Fruit fly (Drosophila melanogaster) whole organism, embryonic: ENCODE measurements around the gene nkt.

ENCODE experiments used
- Awh ChIP-seq: fragments of 200-800 bp; sonication (Bioruptor generic); IDR thresholded peaks from 2 replicates; pipeline ENCODE4, ENCODE4 v1.3.6; 2022; ENCODE audit warnings: missing biosample characterization, missing genetic modification characterization
- Bgb ChIP-seq: fragments of 200-800 bp; sonication (Bioruptor generic); IDR thresholded peaks from 2 replicates; pipeline ENCODE4 v1.3.6; 2022; ENCODE audit warnings: missing biosample characterization, missing genetic modification characterization; ENCODE audit not compliant: partially characterized antibody
- CG10462 ChIP-seq: fragments of 200-800 bp; sonication (Bioruptor generic); optimal IDR thresholded peaks from 2 replicates; lab custom pipeline; 2016; ENCODE audit warnings: missing biosample characterization, missing genetic modification characterization
- CG12659 ChIP-seq: fragments of 200-800 bp; sonication (Bioruptor generic); optimal IDR thresholded peaks from 3 replicates; lab custom pipeline; 2017; ENCODE audit warnings: mild to moderate bottlenecking, missing biosample characterization, missing genetic modification reagents, missing genetic modification characterization
- CG12942 ChIP-seq: fragments of 200-800 bp; sonication (Bioruptor generic); optimal IDR thresholded peaks from 3 replicates; lab custom pipeline; 2016; ENCODE audit warnings: missing biosample characterization, missing genetic modification characterization
- CG13894 ChIP-seq: fragments of 200-800 bp; sonication (Bioruptor generic); optimal IDR thresholded peaks from 3 replicates; lab custom pipeline; 2018; ENCODE audit warnings: missing biosample characterization, mild to moderate bottlenecking, missing genetic modification characterization, moderate library complexity
- CG14667 ChIP-seq: fragments of 200-800 bp; sonication (Bioruptor generic); IDR thresholded peaks from 2 replicates; pipeline ENCODE4 v1.3.6; 2022; ENCODE audit warnings: missing biosample characterization, missing genetic modification characterization
- CG14710 ChIP-seq: fragments of 200-800 bp; sonication (Bioruptor generic); optimal IDR thresholded peaks from 3 replicates; lab custom pipeline; 2019; ENCODE audit warnings: missing biosample characterization, mild to moderate bottlenecking, missing genetic modification characterization, moderate library complexity
- CG15073 ChIP-seq: fragments of 200-800 bp; sonication (Bioruptor generic); optimal IDR thresholded peaks from 2 replicates; lab custom pipeline; 2016; ENCODE audit warnings: missing biosample characterization, missing genetic modification characterization
- CG1529 ChIP-seq: fragments of 200-800 bp; sonication (Bioruptor generic); optimal IDR thresholded peaks from 3 replicates; lab custom pipeline; 2018; ENCODE audit warnings: missing biosample characterization, missing genetic modification characterization
- CG16779 ChIP-seq: fragments of 200-800 bp; sonication (Bioruptor generic); IDR thresholded peaks from 2 replicates; pipeline ENCODE4 v1.3.6; 2022; ENCODE audit warnings: missing biosample characterization, missing genetic modification characterization
- CG17612 ChIP-seq: fragments of 200-800 bp; sonication (Bioruptor generic); IDR thresholded peaks from 2 replicates; pipeline ENCODE4 v1.3.6; 2022; ENCODE audit warnings: missing biosample characterization, missing genetic modification characterization
- CG18599 ChIP-seq: fragments of 200-800 bp; sonication (Bioruptor generic); optimal IDR thresholded peaks from 3 replicates; lab custom pipeline; 2017; ENCODE audit warnings: missing biosample characterization, missing genetic modification characterization, mild to moderate bottlenecking, moderate library complexity, missing genetic modification reagents
- CG2120 ChIP-seq: fragments of 200-800 bp; sonication (Bioruptor generic); optimal IDR thresholded peaks from 3 replicates; lab custom pipeline; 2016; ENCODE audit warnings: missing biosample characterization, missing genetic modification characterization
- CG2199 ChIP-seq: fragments of 200-800 bp; sonication (Bioruptor generic); IDR thresholded peaks from 3 replicates; pipeline ENCODE4 v1.3.6; 2022; ENCODE audit warnings: missing biosample characterization, missing genetic modification characterization
- CG2889 ChIP-seq: fragments of 200-800 bp; sonication (Bioruptor generic); IDR thresholded peaks from 3 replicates; pipeline ENCODE4 v1.3.6; 2022; ENCODE audit warnings: missing biosample characterization, missing genetic modification characterization
- CG6689 ChIP-seq: fragments of 200-800 bp; sonication (Bioruptor generic); IDR thresholded peaks from 2 replicates; pipeline ENCODE4 v1.3.6; 2022; ENCODE audit warnings: missing biosample characterization, missing genetic modification characterization
- CG7928 ChIP-seq: fragments of 200-800 bp; sonication (Bioruptor generic); optimal IDR thresholded peaks from 2 replicates; lab custom pipeline; 2017; ENCODE audit warnings: missing biosample characterization, mild to moderate bottlenecking, missing genetic modification characterization
- CG8765 ChIP-seq: fragments of 200-800 bp; sonication (Bioruptor generic); IDR thresholded peaks from 2 replicates; pipeline ENCODE4 v1.3.6; 2022; ENCODE audit warnings: missing biosample characterization, missing genetic modification characterization
- D19B ChIP-seq: fragments of 200-800 bp; sonication (Bioruptor generic); optimal IDR thresholded peaks from 2 replicates; lab custom pipeline; 2017; ENCODE audit warnings: missing biosample characterization, mild to moderate bottlenecking, missing genetic modification characterization
- Dfd ChIP-seq, 2 experiments: fragments of >200 bp; optimal IDR thresholded peaks; 2 replicates each; lab custom pipeline; 2017; ENCODE audit warnings: missing biosample characterization in 2 of 2, missing genetic modification characterization in 2 of 2
- H2.0 ChIP-seq: fragments of 200-800 bp; sonication (Bioruptor generic); IDR thresholded peaks from 2 replicates; pipeline ENCODE4 v1.3.6; 2022; ENCODE audit warnings: missing biosample characterization, missing genetic modification characterization
- MTF-1 ChIP-seq: fragments of 200-800 bp; sonication (Bioruptor generic); optimal IDR thresholded peaks from 2 replicates; lab custom pipeline; 2018; ENCODE audit warnings: missing biosample characterization, mild to moderate bottlenecking, missing genetic modification characterization, borderline replicate concordance
- Ravus ChIP-seq: fragments of 200-800 bp; sonication (Bioruptor generic); IDR thresholded peaks from 2 replicates; pipeline ENCODE4 v1.3.6; 2022; ENCODE audit warnings: missing biosample characterization, missing genetic modification characterization
- Sox100B ChIP-seq: fragments of 200-800 bp; sonication (Bioruptor generic); optimal IDR thresholded peaks from 3 replicates; lab custom pipeline; 2018; ENCODE audit warnings: missing biosample characterization, mild to moderate bottlenecking, missing genetic modification characterization
- Sry-δ ChIP-seq: fragments of 200-800 bp; sonication (Bioruptor generic); optimal IDR thresholded peaks from 2 replicates; lab custom pipeline; 2016; ENCODE audit warnings: missing biosample characterization, missing genetic modification characterization
- Stat92E ChIP-seq, 3 experiments: fragments of >200 bp in 2 of 3; fragments of 200-800 bp in 1 of 3; sonication (Bioruptor generic) in 1 of 3; optimal IDR thresholded peaks; 2 replicates each; lab custom pipeline; 2017 to 2019; ENCODE audit warnings: missing biosample characterization in 3 of 3, missing genetic modification characterization in 3 of 3, mild to moderate bottlenecking in 1 of 3, moderate library complexity in 1 of 3
- Taf1 ChIP-seq: fragments of 200-800 bp; sonication (Bioruptor generic); IDR thresholded peaks from 2 replicates; pipeline ENCODE4 v1.3.6; 2022; ENCODE audit warnings: missing biosample characterization, missing genetic modification characterization
- Vsx1 ChIP-seq: fragments of 200-800 bp; sonication (Bioruptor generic); optimal IDR thresholded peaks from 2 replicates; lab custom pipeline; 2017; ENCODE audit warnings: missing biosample characterization, mild to moderate bottlenecking, missing genetic modification characterization, missing genetic modification reagents
- Xbp1 ChIP-seq: fragments of 200-800 bp; sonication (Bioruptor generic); optimal IDR thresholded peaks from 3 replicates; lab custom pipeline; 2016; ENCODE audit warnings: missing biosample characterization, mild to moderate bottlenecking, missing genetic modification characterization
- ab ChIP-seq: fragments of 200-800 bp; sonication (Bioruptor generic); optimal IDR thresholded peaks from 2 replicates; lab custom pipeline; 2016; ENCODE audit warnings: missing biosample characterization, missing genetic modification characterization
- btn ChIP-seq: fragments of 200-800 bp; sonication (Bioruptor generic); optimal IDR thresholded peaks from 2 replicates; lab custom pipeline; 2016; ENCODE audit warnings: missing biosample characterization, missing genetic modification characterization
- chn ChIP-seq: fragments of 200-800 bp; sonication (Bioruptor generic); optimal IDR thresholded peaks from 2 replicates; lab custom pipeline; 2016; ENCODE audit warnings: missing biosample characterization, missing genetic modification characterization
- corto ChIP-seq: fragments of 200-800 bp; sonication (Bioruptor generic); optimal IDR thresholded peaks from 2 replicates; lab custom pipeline; 2016; ENCODE audit warnings: missing biosample characterization, mild to moderate bottlenecking, missing genetic modification characterization, moderate library complexity
- dmrt99B ChIP-seq: fragments of 200-800 bp; sonication (Bioruptor generic); optimal IDR thresholded peaks from 2 replicates; lab custom pipeline; 2018; ENCODE audit warnings: missing biosample characterization, mild to moderate bottlenecking, missing genetic modification characterization, moderate library complexity
- esg ChIP-seq: fragments of 200-800 bp; sonication (Bioruptor generic); conservative IDR thresholded peaks from 2 replicates; pipeline ENCODE4 v1.3.6; 2022; ENCODE audit warnings: missing biosample characterization, missing genetic modification characterization
- ind ChIP-seq: fragments of 200-800 bp; sonication (Bioruptor generic); optimal IDR thresholded peaks from 3 replicates; lab custom pipeline; 2016; ENCODE audit warnings: missing biosample characterization, missing genetic modification characterization
- maf-S ChIP-seq: fragments of 200-800 bp; sonication (Bioruptor generic); optimal IDR thresholded peaks from 2 replicates; lab custom pipeline; 2016; ENCODE audit warnings: missing biosample characterization, missing genetic modification characterization
- pfk ChIP-seq: fragments of 200-800 bp; sonication (Bioruptor generic); optimal IDR thresholded peaks from 2 replicates; lab custom pipeline; 2018; ENCODE audit warnings: missing biosample characterization, mild to moderate bottlenecking, missing genetic modification characterization, moderate library complexity
- prd ChIP-seq, 3 experiments: fragments of >200 bp in 2 of 3; fragments of 200-800 bp in 1 of 3; sonication (Bioruptor generic) in 1 of 3; optimal IDR thresholded peaks in 2 of 3; IDR thresholded peaks in 1 of 3; 2 replicates in 2 of 3; 3 replicates in 1 of 3; pipeline versions ENCODE4 v1.3.6 to Lab custom; 2017 to 2022; ENCODE audit warnings: missing biosample characterization in 1 of 3, missing genetic modification characterization in 1 of 3
- psq ChIP-seq: fragments of 200-800 bp; sonication (Bioruptor generic); optimal IDR thresholded peaks from 2 replicates; lab custom pipeline; 2017; ENCODE audit warnings: missing biosample characterization, missing genetic modification characterization
- repo ChIP-seq: fragments of 200-800 bp; sonication (Bioruptor generic); optimal IDR thresholded peaks from 2 replicates; lab custom pipeline; 2016; ENCODE audit warnings: missing biosample characterization, missing genetic modification characterization
- slbo ChIP-seq: fragments of 200-800 bp; sonication (Bioruptor generic); IDR thresholded peaks from 2 replicates; pipeline ENCODE4 v1.3.6; 2022; ENCODE audit warnings: missing biosample characterization, missing genetic modification characterization
- so ChIP-seq: fragments of 200-800 bp; sonication (Bioruptor generic); IDR thresholded peaks from 3 replicates; pipeline ENCODE4 v1.3.6; 2022; ENCODE audit warnings: missing biosample characterization, missing genetic modification characterization
- tio ChIP-seq: fragments of 200-800 bp; sonication (Bioruptor generic); optimal IDR thresholded peaks from 2 replicates; lab custom pipeline; 2017; ENCODE audit warnings: missing biosample characterization, missing genetic modification characterization, inconsistent platforms
- twi ChIP-seq: fragments of 200-800 bp; optimal IDR thresholded peaks from 2 replicates; lab custom pipeline; 2019; ENCODE audit warnings: missing biosample characterization, mild to moderate bottlenecking, missing genetic modification characterization, moderate library complexity
- vfl ChIP-seq: fragments of 200-800 bp; sonication (Bioruptor generic); optimal IDR thresholded peaks from 2 replicates; lab custom pipeline; 2016; ENCODE audit warnings: missing biosample characterization, missing genetic modification characterization
- zfh2 ChIP-seq: fragments of 200-800 bp; sonication (Bioruptor generic); optimal IDR thresholded peaks from 2 replicates; lab custom pipeline; 2016; ENCODE audit warnings: missing biosample characterization, missing genetic modification characterization

Gene nkt

DNA sequence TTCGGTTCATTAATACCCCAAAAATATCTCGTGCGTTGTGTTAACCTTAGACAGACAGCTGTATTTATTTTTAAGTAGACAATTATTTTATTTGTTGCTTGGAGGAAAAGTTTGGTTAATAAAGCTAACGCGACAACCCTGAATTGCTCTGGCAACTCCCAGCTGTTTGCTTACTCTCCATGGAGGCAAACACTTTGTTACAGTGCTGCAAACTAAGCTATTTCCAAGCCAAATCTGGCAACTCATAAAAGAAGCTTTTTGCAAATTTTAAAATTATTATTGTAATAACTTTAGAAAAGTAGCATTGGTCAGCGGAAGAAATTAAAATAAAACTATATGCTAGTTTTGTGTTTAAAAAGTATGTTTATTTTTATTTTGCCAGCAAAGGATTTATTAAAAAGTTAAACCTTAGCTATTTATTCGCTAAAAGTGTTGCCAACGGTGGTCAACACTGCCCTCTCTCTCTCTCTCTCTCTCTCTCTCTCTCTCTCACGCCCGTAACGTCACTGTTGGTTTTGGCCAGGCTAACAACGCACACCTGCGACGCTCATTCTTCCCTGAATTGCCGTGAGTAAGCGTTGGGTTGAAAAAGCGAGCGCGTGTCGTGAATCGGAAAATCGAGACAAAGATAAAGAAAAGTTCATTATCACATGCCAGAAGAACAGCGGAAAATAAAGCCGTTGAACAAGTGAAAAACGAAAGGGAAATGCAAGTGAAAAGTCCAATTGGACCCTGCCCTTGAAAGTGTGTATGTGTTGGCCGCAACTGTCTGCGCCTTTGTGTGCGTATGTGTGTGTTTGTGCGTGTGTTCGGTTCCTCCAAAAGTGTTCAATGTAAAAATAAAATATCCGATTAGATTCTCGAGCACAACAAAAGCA is 14.3 kb downstream of the nkt start (continued):
- TF ChIP-seq dmrt99B: peak; percentile 87
- no peak for TF ChIP-seq Bgb (GFP tag; lab: Robert Waterston, UW)
- peak; percentile 86 for TF ChIP-seq CG14667 (GFP tag; lab: Robert Waterston, UW)
- TF ChIP-seq ind (GFP tag; lab: Kevin White, UChicago): peak; percentile 90
- TF ChIP-seq CG10462: peak; percentile 38
- TF ChIP-seq CG1529 (GFP tag; lab: Kevin White, UChicago): peak; percentile 45
- peak; percentile 80 for TF ChIP-seq MTF-1 (GFP tag; lab: Kevin White, UChicago)
- TF ChIP-seq btn (GFP tag; lab: Kevin White, UChicago): peak; percentile 85
- TF ChIP-seq CG13894: peak; percentile 76
- peak; percentile 94 for TF ChIP-seq slbo (GFP tag; lab: Robert Waterston, UW)
- no peak for TF ChIP-seq Dfd (GFP tag; optimal IDR thresholded peaks at IDR 0.05; lab: Kevin White, UChicago)
- TF ChIP-seq corto: peak; percentile 87
- TF ChIP-seq twi (tag; lab: Kevin White, UChicago): peak; percentile 23
- peak; percentile 42 for TF ChIP-seq Sry-δ
- TF ChIP-seq vfl (GFP tag; lab: Kevin White, UChicago): peak; percentile 91
- TF ChIP-seq CG12659: peak; percentile 89
- TF ChIP-seq zfh2 (GFP tag; lab: Kevin White, UChicago): peak; percentile 91
- TF ChIP-seq psq: peak; percentile 52
- peak; percentile 10; the same call in 1 of the 3 replicates for TF ChIP-seq CG2199 (GFP tag; lab: Robert Waterston, UW)
- TF ChIP-seq Sox100B: peak; percentile 63
- TF ChIP-seq H2.0 (GFP tag; lab: Robert Waterston, UW): peak; percentile 92
- peak; percentile 96 for TF ChIP-seq CG2120
- peak; percentile 85 for TF ChIP-seq CG12942 (GFP tag; lab: Kevin White, UChicago)
- TF ChIP-seq pfk (GFP tag; lab: Kevin White, UChicago): peak; percentile 20
- TF ChIP-seq ab: peak; percentile 58
- TF ChIP-seq Vsx1 (GFP tag; lab: Kevin White, UChicago): peak; percentile 64
- TF ChIP-seq CG2889: peak; percentile 68; the same call in 2 of the 3 replicates
- no peak for TF ChIP-seq CG15073 (GFP tag; lab: Kevin White, UChicago)
- TF ChIP-seq CG8765: peak; percentile 81
- peak; percentile 94 for TF ChIP-seq CG6689
- peak; percentile 86 for TF ChIP-seq CG17612
- TF ChIP-seq prd (optimal IDR thresholded peaks at IDR 0.05; lab: Kevin White, UChicago): no peak
- TF ChIP-seq prd (GFP tag; IDR thresholded peaks at IDR 0.05; lab: Robert Waterston, UW): peak; percentile 91
- TF ChIP-seq D19B: peak; percentile 84
- TF ChIP-seq Stat92E (GFP tag; optimal IDR thresholded peaks at IDR 0.05; lab: Kevin White, UChicago): peak in 1 of 3 experiments; percentile 44
- peak; percentile 69 for TF ChIP-seq Ravus
- TF ChIP-seq Awh (GFP tag; lab: Robert Waterston, UW): peak; percentile 93
- TF ChIP-seq so (GFP tag; lab: Robert Waterston, UW): peak; percentile 82
- TF ChIP-seq chn (GFP tag; lab: Kevin White, UChicago): peak; percentile 88
- peak; percentile 94 for TF ChIP-seq Taf1
- TF ChIP-seq repo (GFP tag; lab: Kevin White, UChicago): peak; percentile 88
- TF ChIP-seq Xbp1 (GFP tag; lab: Kevin White, UChicago): peak; percentile 89
- TF ChIP-seq tio (GFP tag; lab: Kevin White, UChicago): no peak
- peak; percentile 96 for TF ChIP-seq CG18599 (GFP tag; lab: Kevin White, UChicago)
- TF ChIP-seq esg: peak; percentile 78
- TF ChIP-seq CG14710 (tag; lab: Kevin White, UChicago): peak; percentile 70
- peak; percentile 92 for TF ChIP-seq CG16779
- TF ChIP-seq CG7928 (GFP tag; lab: Kevin White, UChicago): peak; percentile 64
- peak; percentile 83 for TF ChIP-seq maf-S (GFP tag; lab: Kevin White, UChicago)
